Worm (Caenorhabditis elegans) whole organism, late embryonic: ENCODE results near the gene Y38C1AA.6.

Experiments used
- Y22D7AL.16 ChIP-seq: sonication (generic microtip); optimal IDR thresholded peaks from 2 replicates; lab custom pipeline; 2016; ENCODE audit warnings: missing genetic modification characterization, missing compliant biosample characterization
- ama-1 ChIP-seq: fragments of 150-350 bp; optimal IDR thresholded peaks from 2 replicates; lab custom pipeline; 2014
- nhr-11 ChIP-seq: fragments of 150-350 bp; optimal IDR thresholded peaks from 2 replicates; lab custom pipeline; 2014; ENCODE audit warnings: missing biosample characterization, missing genetic modification characterization
- pha-4 ChIP-seq: fragments of 150-350 bp; optimal IDR thresholded peaks from 2 replicates; lab custom pipeline; 2018; ENCODE audit warnings: missing biosample characterization, missing genetic modification reagents, missing genetic modification characterization
- unc-86 ChIP-seq: sonication (generic microtip); optimal IDR thresholded peaks from 2 replicates; lab custom pipeline; 2016; ENCODE audit warnings: missing genetic modification characterization, missing compliant biosample characterization
- ztf-16 ChIP-seq: sonication (generic microtip); optimal IDR thresholded peaks from 2 replicates; lab custom pipeline; 2017; ENCODE audit warnings: missing genetic modification characterization, missing compliant biosample characterization

DNA sequence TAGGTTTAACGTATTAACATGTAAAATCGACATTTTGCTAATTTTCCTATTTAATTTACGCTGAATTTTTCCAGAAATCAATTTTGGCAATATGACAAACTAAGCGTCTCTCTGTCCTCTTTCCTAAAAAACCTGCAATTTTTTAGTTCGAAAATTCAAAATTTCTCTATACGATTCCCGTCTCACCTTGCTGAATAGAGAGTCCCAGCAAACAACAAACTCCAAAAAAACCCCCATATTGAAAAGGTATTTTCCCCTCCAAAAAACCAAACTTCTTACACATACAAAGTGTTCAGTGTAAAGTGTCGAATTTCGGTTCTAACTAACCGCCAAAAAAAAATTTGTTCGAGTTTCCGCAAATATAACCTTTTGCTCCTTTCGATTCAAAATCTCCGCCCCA, 21.6 kb downstream of the Y38C1AA.6 start, which contains the start of gene pnc-1:
- no peak for TF ChIP-seq ama-1 (lab: Kevin White, UChicago)
- TF ChIP-seq ztf-16 (tag; lab: Kevin White, UChicago) = no peak
- no peak for TF ChIP-seq Y22D7AL.16 (tag; lab: Kevin White, UChicago)
- no peak for TF ChIP-seq pha-4 (tag; lab: Kevin White, UChicago)
- no peak for TF ChIP-seq unc-86 (tag; lab: Kevin White, UChicago)
- no peak for TF ChIP-seq nhr-11 (tag; lab: Kevin White, UChicago)
